Worm (Caenorhabditis elegans): ENCODE measurements around the gene sax-2.

Gene sax-2

DNA sequence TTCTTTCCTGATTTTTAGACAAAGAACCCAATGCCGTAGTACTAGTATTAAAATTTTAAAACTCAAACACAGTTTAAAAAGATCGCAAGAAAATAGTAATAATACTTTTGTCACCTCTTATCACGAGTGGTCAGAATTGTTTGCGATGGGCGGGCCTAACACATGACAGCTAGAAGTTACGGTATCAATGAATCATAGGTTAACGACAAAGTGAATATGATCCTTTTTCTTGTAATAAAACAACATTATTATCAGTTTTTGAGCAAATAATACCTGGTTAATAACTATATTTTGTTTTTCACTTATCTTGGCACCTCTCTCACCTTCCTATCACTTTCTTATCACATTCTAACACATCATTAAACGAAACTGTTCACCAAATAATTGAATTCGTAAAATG lies 3.5 kb downstream of the sax-2 start:
- TF ChIP-seq skn-1 (tag; optimal IDR thresholded peaks at IDR 0.05) (no peak), elt-2 (tag; optimal IDR thresholded peaks at IDR 0.05) (peak; percentile 14)

DNA sequence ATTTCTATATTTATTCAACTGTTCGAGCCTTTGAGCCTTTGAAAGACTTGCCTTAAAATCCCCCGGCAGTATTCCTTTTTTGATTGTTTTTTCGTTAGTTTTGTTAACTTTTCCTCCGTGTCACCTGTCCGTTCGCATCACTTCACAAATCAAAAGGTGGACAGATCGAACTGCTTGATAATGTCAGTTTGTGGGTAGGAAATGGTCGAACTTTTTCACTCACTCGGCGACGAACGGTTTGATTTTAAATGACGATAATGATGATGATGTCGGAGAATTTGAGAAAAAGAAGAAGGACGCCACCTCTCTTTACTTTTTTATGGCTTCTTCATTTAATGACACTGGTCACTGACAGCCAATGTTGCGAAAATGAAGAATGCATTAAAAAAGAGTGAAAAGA lies 9.6 kb downstream of the sax-2 start:
- no peak for TF ChIP-seq blmp-1 (tag; optimal IDR thresholded peaks at IDR 0.05)
- TF ChIP-seq lin-35 (GFP tag; optimal IDR thresholded peaks at IDR 0.05): no peak

DNA sequence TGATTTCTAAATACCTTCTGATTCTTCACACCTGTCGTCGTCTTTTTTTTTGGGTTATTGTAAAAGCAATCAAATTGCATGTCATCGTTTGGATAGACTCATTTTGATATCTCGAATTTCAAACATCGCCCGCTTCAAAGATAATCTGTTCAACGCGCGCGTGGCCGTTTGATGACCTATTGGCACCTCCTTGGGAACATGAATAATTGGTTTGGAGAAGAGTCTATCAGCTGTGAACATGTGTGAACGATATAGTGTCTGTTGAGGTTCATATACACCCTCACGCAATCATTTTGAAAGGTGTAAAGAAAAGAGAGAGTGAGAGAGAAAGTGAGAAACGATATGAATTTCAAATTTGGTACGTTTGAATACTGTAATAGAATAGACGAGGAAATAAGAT lies 11.1 kb downstream of the sax-2 start:
- no peak for TF ChIP-seq ceh-88 (GFP tag; IDR thresholded peaks at IDR 0.05)
- TF ChIP-seq tbx-2 (tag; optimal IDR thresholded peaks at IDR 0.05): peak; percentile 96
- no peak for TF ChIP-seq nhr-47 (tag; optimal IDR thresholded peaks at IDR 0.05)
- no peak for TF ChIP-seq sptf-1 (tag; optimal IDR thresholded peaks at IDR 0.05)
- TF ChIP-seq mab-9 (GFP tag; IDR thresholded peaks at IDR 0.05): no peak
- peak in 1 of 2 experiments; percentile 52 for TF ChIP-seq ztf-11 (tag; optimal IDR thresholded peaks at IDR 0.05)

DNA sequence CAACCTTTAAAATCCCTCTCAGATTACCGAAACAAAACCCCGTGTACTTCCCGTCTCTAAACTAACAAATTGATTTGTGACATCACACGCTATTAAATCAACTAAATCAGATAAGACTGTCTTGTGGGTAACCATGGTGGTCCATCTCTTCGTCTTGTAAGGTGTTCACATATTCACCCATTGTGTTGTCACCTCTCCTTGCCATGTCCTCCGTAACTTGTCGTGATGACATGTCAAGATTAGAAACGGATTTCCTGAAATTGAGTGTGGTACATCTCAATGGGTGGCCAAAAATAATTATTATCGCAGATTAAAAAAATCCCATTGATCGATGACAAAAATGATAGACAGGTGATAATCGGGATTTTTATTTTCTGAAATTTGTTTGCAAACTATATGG lies 14.9 kb downstream of the sax-2 start:
- TF ChIP-seq nhr-77 (tag; optimal IDR thresholded peaks at IDR 0.05): no peak
- no peak for TF ChIP-seq ces-1 (GFP tag; optimal IDR thresholded peaks at IDR 0.05)
- no peak for TF ChIP-seq pax-3 (tag; optimal IDR thresholded peaks at IDR 0.05)
- no peak for TF ChIP-seq nhr-85 (tag)
- no peak for TF ChIP-seq egl-27 (tag; optimal IDR thresholded peaks at IDR 0.05)
- TF ChIP-seq ama-1 (optimal IDR thresholded peaks at IDR 0.05): no peak
- TF ChIP-seq rnt-1 (tag; optimal IDR thresholded peaks at IDR 0.05): no peak
- no peak for TF ChIP-seq snu-23 (GFP tag; optimal IDR thresholded peaks at IDR 0.05)
- TF ChIP-seq ets-5 (GFP tag; IDR thresholded peaks at IDR 0.05): no peak
- no peak for TF ChIP-seq nhr-12 (tag; optimal IDR thresholded peaks at IDR 0.05)
- TF ChIP-seq isw-1 (GFP tag; IDR thresholded peaks at IDR 0.05): no peak

DNA sequence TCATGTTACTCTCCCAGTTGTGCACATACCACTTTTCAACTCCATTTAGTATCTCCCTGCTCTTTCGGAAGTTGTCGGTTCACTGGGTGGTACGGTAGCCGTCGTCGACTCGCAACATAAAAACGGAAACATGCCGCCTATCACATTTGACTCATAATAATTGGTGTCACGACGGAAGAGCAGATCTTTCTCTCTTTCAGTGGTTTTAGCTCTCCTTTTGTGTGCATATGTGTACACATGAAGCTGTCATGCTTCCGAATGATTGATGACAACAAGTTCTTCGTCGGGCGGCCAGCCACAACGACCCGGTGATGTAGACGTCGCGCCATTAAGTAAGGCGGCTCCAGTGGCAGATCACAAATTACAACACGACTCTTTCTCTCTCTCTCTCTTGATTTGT lies 16.3 kb downstream of the sax-2 start:
- TF ChIP-seq tbx-2 (tag; optimal IDR thresholded peaks at IDR 0.05): peak; percentile 92
- no peak for TF ChIP-seq nhr-47 (tag; optimal IDR thresholded peaks at IDR 0.05)

DNA sequence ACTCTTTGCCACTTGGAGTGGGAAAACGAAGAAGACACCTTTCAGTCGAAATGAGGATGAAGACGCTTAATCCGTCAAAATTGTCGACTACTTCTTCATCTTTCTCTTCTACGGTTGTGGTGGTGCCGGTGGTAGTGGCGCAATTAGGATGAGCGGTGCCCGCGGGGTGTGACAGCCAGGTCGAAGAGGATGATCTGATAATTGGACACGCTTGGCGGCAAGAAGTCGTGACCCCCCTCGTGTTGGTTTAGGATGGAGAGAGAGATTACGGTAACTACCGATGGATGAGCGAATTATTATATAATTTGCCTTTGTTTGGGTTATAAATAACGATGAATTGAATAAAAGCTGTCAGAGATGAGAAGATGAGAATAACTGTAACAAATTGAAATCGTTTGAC lies 17.5 kb downstream of the sax-2 start:
- no peak for TF ChIP-seq irx-1 (tag; optimal IDR thresholded peaks at IDR 0.05)
- no peak for TF ChIP-seq ceh-82 (tag; optimal IDR thresholded peaks at IDR 0.05)
- 0 out of 2 replicates have a peak, but pooled peaks have one; percentile 28 for TF ChIP-seq ets-5 (GFP tag; IDR thresholded peaks at IDR 0.05)
- TF ChIP-seq pag-3 (tag; optimal IDR thresholded peaks at IDR 0.05; ENCODE audit: borderline replicate concordance, insufficient read depth): no peak
- TF ChIP-seq nhr-85 (tag): peak; percentile 75
- TF ChIP-seq isw-1 (GFP tag; IDR thresholded peaks at IDR 0.05): no peak
- TF ChIP-seq lin-35 (GFP tag; optimal IDR thresholded peaks at IDR 0.05): no peak
- peak; percentile 39 for TF ChIP-seq tbx-2 (tag; optimal IDR thresholded peaks at IDR 0.05)
- no peak for TF ChIP-seq dsc-1 (tag; optimal IDR thresholded peaks at IDR 0.05)
- no peak for TF ChIP-seq pqm-1 (tag; optimal IDR thresholded peaks at IDR 0.05)

DNA sequence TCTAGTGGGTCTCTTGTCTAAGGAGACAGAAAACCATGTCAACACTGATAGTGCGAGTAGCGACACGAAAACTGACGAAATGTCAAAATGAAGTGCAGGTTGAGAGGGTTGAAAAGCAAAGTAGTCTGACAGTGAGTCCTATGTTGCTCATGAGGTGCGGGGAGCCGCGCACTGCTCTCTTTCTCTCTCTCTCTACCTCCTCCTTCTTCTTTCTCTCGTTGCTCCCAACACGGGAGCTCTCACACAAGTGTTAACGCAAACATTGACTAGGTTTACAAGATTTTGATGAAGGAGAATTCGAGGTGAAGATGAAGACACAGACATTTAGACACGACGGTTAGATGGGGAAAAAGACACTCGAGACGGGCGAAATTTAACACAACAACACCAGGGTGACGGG lies 19.8 kb downstream of the sax-2 start:
- TF ChIP-seq lsy-2 (tag; optimal IDR thresholded peaks at IDR 0.05) (peak in 1 of 2 experiments; percentile 23), ceh-82 (tag; optimal IDR thresholded peaks at IDR 0.05) (peak in 1 of 3 experiments; percentile 28), hlh-17 (GFP tag; optimal IDR thresholded peaks at IDR 0.05; ENCODE audit: borderline replicate concordance) (no peak), egl-13 (tag; optimal IDR thresholded peaks at IDR 0.05) (no peak), nhr-71 (tag; optimal IDR thresholded peaks at IDR 0.05) (peak; percentile 17), tbx-2 (tag; optimal IDR thresholded peaks at IDR 0.05) (peak; percentile 100), lin-14 (GFP tag; optimal IDR thresholded peaks at IDR 0.05) (peak; percentile 26), nhr-77 (tag; optimal IDR thresholded peaks at IDR 0.05) (peak; percentile 64)

Measured in whole organism, L1 larva.